Worm (Caenorhabditis elegans): Measurements from ENCODE around the gene Y43F8C.11.

Y43F8C.11 gene

DNA sequence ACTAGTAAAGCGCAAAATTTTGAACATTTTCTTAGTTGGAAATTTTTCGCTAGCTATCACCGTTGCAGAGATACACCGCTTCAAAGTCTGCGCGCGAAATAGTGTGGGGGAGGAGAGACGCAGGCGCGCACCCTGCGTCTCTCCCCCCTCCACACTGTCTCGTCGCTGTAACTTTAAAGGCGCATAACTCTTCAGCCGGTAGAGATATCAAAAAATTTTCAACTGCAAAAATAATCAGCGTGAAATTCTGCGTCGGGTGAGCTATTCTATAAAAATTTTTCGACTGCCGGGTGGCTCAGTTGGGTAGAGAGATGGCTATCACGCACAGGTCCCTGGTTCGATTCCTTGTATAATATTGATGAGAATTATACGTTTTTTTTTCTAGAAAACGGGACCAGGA, 40.5 kb upstream of the Y43F8C.11 start (continued):
- TF ChIP-seq snpc-4 (GFP tag; optimal IDR thresholded peaks at IDR 0.05): no peak
- no peak for TF ChIP-seq snpc-4 (tag; optimal IDR thresholded peaks at IDR 0.05)
- no peak for TF ChIP-seq rcor-1 (GFP tag; IDR thresholded peaks at IDR 0.05)
- TF ChIP-seq lin-26 (GFP tag; IDR thresholded peaks at IDR 0.05): no peak
- no peak for TF ChIP-seq tlf-1 (GFP tag; optimal IDR thresholded peaks at IDR 0.05)

DNA sequence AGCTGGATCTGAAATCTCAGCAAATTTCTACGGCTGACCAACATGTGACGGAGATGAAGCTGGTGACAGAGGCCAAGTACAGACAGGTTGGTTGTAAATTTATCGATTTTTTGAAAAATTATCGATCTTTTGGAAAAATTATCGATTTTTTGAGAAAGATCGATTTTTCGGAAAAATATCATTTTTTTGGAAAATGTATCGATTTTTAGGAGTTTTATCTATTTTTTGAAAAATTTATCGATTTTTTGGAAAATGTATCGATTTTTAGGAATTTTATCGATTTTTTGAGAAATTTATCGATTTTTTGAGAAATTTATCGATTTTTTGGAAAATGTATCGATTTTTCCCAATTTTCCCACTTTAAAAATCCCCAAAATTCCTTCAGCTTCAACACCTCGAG, 40.1 kb upstream of the Y43F8C.11 start:
- TF ChIP-seq K12H6.12 (tag; optimal IDR thresholded peaks at IDR 0.05): no peak
- no peak for TF ChIP-seq nhr-120 (GFP tag; IDR thresholded peaks at IDR 0.05)
- no peak for TF ChIP-seq ceh-40 (GFP tag; IDR thresholded peaks at IDR 0.05)
- TF ChIP-seq him-1 (tag; optimal IDR thresholded peaks at IDR 0.05): no peak
- no peak for TF ChIP-seq ztf-18 (tag; optimal IDR thresholded peaks at IDR 0.05)
- TF ChIP-seq ceh-27 (GFP tag; optimal IDR thresholded peaks at IDR 0.05): no peak
- no peak for TF ChIP-seq let-526 (GFP tag; IDR thresholded peaks at IDR 0.05)
- TF ChIP-seq chd-7 (tag; optimal IDR thresholded peaks at IDR 0.05): no peak
- TF ChIP-seq hmg-1.2 (GFP tag; IDR thresholded peaks at IDR 0.05): no peak

DNA sequence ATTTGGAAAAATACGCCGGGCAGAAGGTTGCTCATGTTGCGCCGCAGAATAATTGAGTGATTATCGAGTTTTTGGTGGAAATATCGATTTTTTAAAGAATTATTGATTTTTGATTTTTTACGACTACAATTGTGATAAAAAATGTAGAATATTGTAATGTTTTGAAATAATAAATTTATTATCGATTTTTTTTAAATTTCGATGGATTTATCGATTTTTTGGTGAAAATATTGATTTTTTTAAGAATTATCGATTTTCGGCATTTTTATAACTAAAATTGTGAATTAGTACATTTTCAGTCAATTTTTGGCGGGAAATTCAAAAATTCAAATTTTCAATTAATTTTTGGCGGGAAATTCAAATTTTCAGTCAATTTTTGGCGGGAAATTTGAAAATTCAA, 39.5 kb upstream of the Y43F8C.11 start:
- TF ChIP-seq F37B4.10 (GFP tag; IDR thresholded peaks at IDR 0.05): no peak
- TF ChIP-seq fkh-3 (tag; optimal IDR thresholded peaks at IDR 0.05): no peak
- TF ChIP-seq F23B12.7 (tag; optimal IDR thresholded peaks at IDR 0.05; ENCODE audit: insufficient read depth): no peak
- no peak for TF ChIP-seq pbrm-1 (GFP tag; IDR thresholded peaks at IDR 0.05)

DNA sequence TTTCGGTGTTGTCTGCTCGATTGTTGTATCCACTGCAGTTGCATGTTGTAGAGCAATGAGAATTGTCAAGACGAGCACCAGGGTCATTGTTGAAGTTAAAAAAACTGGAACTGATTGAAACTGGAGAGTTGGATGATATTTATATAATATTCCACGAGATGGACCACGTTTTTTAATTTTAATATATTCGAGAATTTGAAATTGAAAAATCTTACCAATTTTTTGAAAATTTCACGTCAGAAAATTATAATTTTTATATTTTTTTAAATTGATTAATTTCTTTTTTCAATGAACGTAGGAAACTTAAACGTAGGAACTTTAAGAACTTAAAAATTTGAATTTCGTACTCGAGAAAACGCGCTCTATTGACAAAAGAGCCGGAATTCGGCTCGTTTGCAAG, 37.5 kb upstream of the Y43F8C.11 start, which contains the start of gene Y43F8C.5:
Gene Y43F8C.5, minus strand, starts transcription at position 101 of the 400 bp plus-strand sequence.
- TF ChIP-seq cebp-2 (GFP tag; IDR thresholded peaks at IDR 0.05) (0 out of 2 replicates have a peak, but pooled peaks have one; percentile 33), ztf-6 (GFP tag; IDR thresholded peaks at IDR 0.05) (no peak)

DNA sequence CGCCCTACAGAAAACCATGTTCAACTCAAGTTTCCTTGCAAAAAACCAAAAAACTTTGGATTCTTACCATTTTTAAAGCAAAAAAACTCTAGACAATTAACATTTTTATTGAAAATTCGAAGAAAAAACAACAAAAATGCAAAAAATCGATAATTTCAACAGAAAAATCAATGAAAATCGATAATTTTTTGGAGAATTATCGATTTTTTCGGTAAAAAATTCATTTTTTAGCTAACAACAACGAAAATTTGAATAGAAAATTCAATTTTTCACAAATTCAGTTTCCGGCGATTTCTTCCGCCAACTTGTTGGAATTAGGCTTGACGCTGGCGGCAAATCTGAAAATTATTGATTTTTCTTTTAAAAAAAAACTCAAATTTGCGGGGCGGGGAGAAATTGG, 37.1 kb upstream of the Y43F8C.11 start:
- TF ChIP-seq him-1 (tag; optimal IDR thresholded peaks at IDR 0.05): no peak
- no peak for TF ChIP-seq hrde-1 (tag; optimal IDR thresholded peaks at IDR 0.05; ENCODE audit: borderline replicate concordance)
- TF ChIP-seq hmg-20 (GFP tag; IDR thresholded peaks at IDR 0.05): no peak
- TF ChIP-seq bed-1 (GFP tag; IDR thresholded peaks at IDR 0.05): 0 out of 2 replicates have a peak, but pooled peaks have one; percentile 39

DNA sequence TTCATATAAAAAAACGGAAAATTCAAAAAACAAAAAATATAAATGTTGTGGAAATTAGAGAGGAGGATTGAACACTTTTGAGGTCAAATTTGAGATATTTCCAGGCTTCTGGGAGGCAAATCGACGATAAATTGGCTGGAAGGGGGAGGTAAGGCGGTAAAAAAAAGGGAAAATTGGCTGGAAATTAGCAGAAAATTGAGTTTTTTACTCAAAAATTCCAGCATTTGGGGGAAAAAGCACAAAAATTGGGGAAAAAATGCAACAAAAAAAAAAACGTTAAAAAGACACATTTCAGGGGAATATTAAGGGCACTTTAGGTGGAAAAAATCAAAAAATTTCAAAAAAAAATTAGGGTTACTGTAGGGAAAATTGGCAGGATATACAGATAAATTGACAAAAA, 35.9 kb upstream of the Y43F8C.11 start:
- TF ChIP-seq aptf-2 (GFP tag; conservative IDR thresholded peaks at IDR 0.05) (no peak), ccch-3 (GFP tag; optimal IDR thresholded peaks at IDR 0.05) (no peak), nhr-80 (tag; optimal IDR thresholded peaks at IDR 0.05) (no peak), nfya-1 (tag; optimal IDR thresholded peaks at IDR 0.05; ENCODE audit: borderline replicate concordance, insufficient read depth) (no peak), tbx-9 (tag; optimal IDR thresholded peaks at IDR 0.05; ENCODE audit: borderline replicate concordance) (no peak), nhr-27 (tag; optimal IDR thresholded peaks at IDR 0.05) (no peak), hsf-1 (GFP tag; IDR thresholded peaks at IDR 0.05) (no peak), ceh-27 (GFP tag; optimal IDR thresholded peaks at IDR 0.05) (no peak), B0261.1 (tag; optimal IDR thresholded peaks at IDR 0.05) (no peak), sdz-38 (tag; optimal IDR thresholded peaks at IDR 0.05) (no peak), hmg-20 (GFP tag; IDR thresholded peaks at IDR 0.05) (no peak), sea-2 (GFP tag; IDR thresholded peaks at IDR 0.05) (no peak), ceh-58 (GFP tag; IDR thresholded peaks at IDR 0.05) (no peak), chd-7 (tag; optimal IDR thresholded peaks at IDR 0.05) (no peak), egl-18 (GFP tag; IDR thresholded peaks at IDR 0.05) (no peak)
